Fruit fly (Drosophila melanogaster): Measurements from ENCODE around the gene RpL13A.

The RpL13A gene

dm6 chr3R:5668928-5669739 lies 44.9 kb downstream of the RpL13A start, which contains the start of the genes Xe7 and Atg17 (continued):
- TF ChIP-seq CG1603 (tag; optimal IDR thresholded peaks at IDR 0.05) (peak; percentile 74), dmrt99B (tag; optimal IDR thresholded peaks at IDR 0.05) (peak; percentile 4), D19B (GFP tag; optimal IDR thresholded peaks at IDR 0.05) (peak; percentile 79), CG13775 (GFP tag; optimal IDR thresholded peaks at IDR 0.05) (peak; percentile 95), CG8765 (GFP tag; IDR thresholded peaks at IDR 0.05) (peak; percentile 72), CG6854 (GFP tag; optimal IDR thresholded peaks at IDR 0.05) (peak; percentile 25), CHES-1-like (GFP tag; optimal IDR thresholded peaks at IDR 0.05) (peak; percentile 84), CG34422 (GFP tag; IDR thresholded peaks at IDR 0.05) (peak; percentile 91), ro (GFP tag; IDR thresholded peaks at IDR 0.05) (peak; percentile 74), jigr1 (GFP tag; IDR thresholded peaks at IDR 0.05) (peak; percentile 79; the same call in 2 of the 3 replicates), sob (GFP tag; IDR thresholded peaks at IDR 0.05) (peak; percentile 92), Side (GFP tag; optimal IDR thresholded peaks at IDR 0.05) (peak; percentile 62), Dll (GFP tag; IDR thresholded peaks at IDR 0.05; ENCODE audit: partially characterized antibody) (peak; percentile 74), slbo (GFP tag; IDR thresholded peaks at IDR 0.05) (peak; percentile 96), Rx (GFP tag; IDR thresholded peaks at IDR 0.05) (peak; percentile 79), CG9437 (GFP tag; optimal IDR thresholded peaks at IDR 0.05) (peak; percentile 86), tx (GFP tag; optimal IDR thresholded peaks at IDR 0.05) (peak; percentile 88), Doc2 (GFP tag; IDR thresholded peaks at IDR 0.05) (peak; percentile 42; the same call in 1 of the 2 replicates), gcm2 (GFP tag; optimal IDR thresholded peaks at IDR 0.05) (peak; percentile 20), CG7928 (GFP tag; optimal IDR thresholded peaks at IDR 0.05) (peak; percentile 74), CG13424 (tag; optimal IDR thresholded peaks at IDR 0.05) (peak; percentile 95), grau (tag; optimal IDR thresholded peaks at IDR 0.05) (peak; percentile 93), CG8478 (optimal IDR thresholded peaks at IDR 0.05) (no peak), CG4617 (GFP tag; optimal IDR thresholded peaks at IDR 0.05; ENCODE audit: borderline replicate concordance) (peak; percentile 76), CG32532 (GFP tag; IDR thresholded peaks at IDR 0.05) (peak; percentile 94), CG13894 (tag; optimal IDR thresholded peaks at IDR 0.05) (peak; percentile 89), ken (GFP tag; IDR thresholded peaks at IDR 0.05) (peak; percentile 92), B-H2 (GFP tag; optimal IDR thresholded peaks at IDR 0.05) (peak; percentile 94), CG2889 (GFP tag; IDR thresholded peaks at IDR 0.05) (peak; percentile 91), CG2116 (GFP tag; optimal IDR thresholded peaks at IDR 0.05) (peak; percentile 97), CG9797 (GFP tag; optimal IDR thresholded peaks at IDR 0.05) (peak; percentile 50), dmrt11E (tag; optimal IDR thresholded peaks at IDR 0.05) (peak; percentile 86), chm (GFP tag; IDR thresholded peaks at IDR 0.05) (peak; percentile 35; the same call in 1 of the 2 replicates), Fer3 (tag; optimal IDR thresholded peaks at IDR 0.05) (peak; percentile 92), CG7271 (tag; optimal IDR thresholded peaks at IDR 0.05) (peak; percentile 43), corto (GFP tag; optimal IDR thresholded peaks at IDR 0.05) (peak; percentile 64), CG34376 (GFP tag; optimal IDR thresholded peaks at IDR 0.05) (peak; percentile 68), maf-S (GFP tag; optimal IDR thresholded peaks at IDR 0.05) (peak; percentile 84), CG15601 (tag; optimal IDR thresholded peaks at IDR 0.05) (peak; percentile 85), ap (GFP tag; IDR thresholded peaks at IDR 0.05) (peak; percentile 81), Mes4 (GFP tag; optimal IDR thresholded peaks at IDR 0.05) (peak; percentile 61), CG3995 (GFP tag; optimal IDR thresholded peaks at IDR 0.05) (peak; percentile 64), CG8944 (GFP tag; optimal IDR thresholded peaks at IDR 0.05) (peak; percentile 92), Bteb2 (GFP tag; optimal IDR thresholded peaks at IDR 0.05) (peak; percentile 84), MBD-R2 (GFP tag; IDR thresholded peaks at IDR 0.05) (peak; percentile 73), gsb-n (tag; optimal IDR thresholded peaks at IDR 0.05) (no peak), CG10654 (GFP tag; optimal IDR thresholded peaks at IDR 0.05) (peak; percentile 91), CG11560 (tag; IDR thresholded peaks at IDR 0.05) (peak; percentile 89), sug (tag; optimal IDR thresholded peaks at IDR 0.05) (peak; percentile 95), Sry-β (GFP tag; optimal IDR thresholded peaks at IDR 0.05) (no peak)

All from whole organism, embryonic.